Fruit fly (Drosophila melanogaster) whole organism, embryonic: ENCODE data around the gene aqz.

Experiments
- CG4328 ChIP-seq: fragments of 200-800 bp; sonication (Bioruptor generic); optimal IDR thresholded peaks from 3 replicates; lab custom pipeline; 2017; ENCODE audit warnings: missing biosample characterization, missing genetic modification reagents, missing genetic modification characterization
- run ChIP-seq: fragments of 200-800 bp; sonication (Bioruptor generic); optimal IDR thresholded peaks from 3 replicates; lab custom pipeline; 2018; ENCODE audit warnings: missing biosample characterization, mild to moderate bottlenecking, missing genetic modification characterization
- ttk ChIP-seq: fragments of 200-800 bp; sonication (Bioruptor generic); IDR thresholded peaks from 2 replicates; pipeline ENCODE4 v2.1.2; 2022; ENCODE audit warnings: missing biosample characterization, missing genetic modification characterization

- no peak for TF ChIP-seq run (tag; lab: Kevin White, UChicago)
- no peak for TF ChIP-seq ttk (GFP tag; lab: Robert Waterston, UW)
- no peak for TF ChIP-seq CG4328 (GFP tag; lab: Kevin White, UChicago)
Measured at dm6 chr3R:8780689-8781088, 39.8 kb downstream of the aqz start, which contains the start of gene CG33189.
